Fruit fly (Drosophila melanogaster) Kc167 (cell line): ENCODE results near the gene zld.

Experiments used
- Myc ChIP-seq: fragments of >200 bp; optimal IDR thresholded peaks from 2 replicates; lab custom pipeline; 2017; ENCODE audit warnings: missing external identifiers
- Sin3A ChIP-seq: fragments of >200 bp; optimal IDR thresholded peaks from 2 replicates; lab custom pipeline; 2018; ENCODE audit warnings: missing external identifiers
- psq ChIP-seq: fragments of >200 bp; optimal IDR thresholded peaks from 2 replicates; lab custom pipeline; 2017; ENCODE audit warnings: missing external identifiers

DNA sequence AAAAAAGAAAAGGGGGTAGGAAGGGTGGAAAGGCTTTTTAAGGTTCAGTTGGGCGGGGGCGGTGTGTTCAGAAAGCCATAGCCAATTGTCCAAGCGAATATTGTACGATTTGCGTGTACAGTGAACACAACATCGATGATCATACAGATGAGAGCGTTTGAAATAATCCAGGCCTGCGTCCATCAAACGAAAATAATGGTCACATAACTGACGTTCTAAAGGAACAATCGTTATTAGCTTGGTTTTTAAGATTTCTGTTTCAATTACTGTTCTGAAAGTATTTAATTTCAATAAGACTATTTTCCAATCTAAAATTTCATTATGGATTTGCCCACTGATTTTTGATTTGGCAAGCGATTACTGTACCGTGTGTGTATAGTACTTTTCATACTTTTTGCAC lies 41.8 kb upstream of the zld start:
- TF ChIP-seq Sin3A (lab: Kevin White, UChicago) (no peak), Myc (lab: Kevin White, UChicago) (no peak), psq (no peak)
